Fruit fly (Drosophila melanogaster): Measurements from ENCODE around the gene Bdbt.

Gene Bdbt

DNA sequence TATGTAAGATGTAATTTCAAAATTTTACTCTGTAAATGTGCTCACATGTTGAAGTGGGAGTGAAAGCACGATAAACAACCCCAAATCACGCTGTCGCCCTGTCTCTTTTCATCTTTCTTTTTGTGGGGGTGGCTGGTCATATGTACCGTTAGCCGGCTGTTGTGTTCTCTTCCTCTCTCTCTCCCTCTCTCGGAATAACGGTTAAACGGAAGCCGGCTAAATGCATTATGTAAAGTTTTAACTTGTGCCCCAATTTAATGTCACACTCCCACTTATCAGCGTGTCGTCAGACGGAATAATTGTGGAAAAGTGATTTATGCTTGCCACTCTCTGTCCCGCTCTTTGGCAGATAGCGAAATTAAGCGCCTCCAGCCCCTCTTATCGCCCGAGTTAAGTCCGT lies 22.7 kb upstream of the Bdbt start:
- no peak for TF ChIP-seq Jra (GFP tag; optimal IDR thresholded peaks at IDR 0.05)
- no peak for TF ChIP-seq N (GFP tag; optimal IDR thresholded peaks at IDR 0.05)
- no peak for TF ChIP-seq foxo (GFP tag; optimal IDR thresholded peaks at IDR 0.05)
- no peak for TF ChIP-seq HLH106 (tag; optimal IDR thresholded peaks at IDR 0.05)
- TF ChIP-seq Mio (GFP tag; optimal IDR thresholded peaks at IDR 0.05): no peak

DNA sequence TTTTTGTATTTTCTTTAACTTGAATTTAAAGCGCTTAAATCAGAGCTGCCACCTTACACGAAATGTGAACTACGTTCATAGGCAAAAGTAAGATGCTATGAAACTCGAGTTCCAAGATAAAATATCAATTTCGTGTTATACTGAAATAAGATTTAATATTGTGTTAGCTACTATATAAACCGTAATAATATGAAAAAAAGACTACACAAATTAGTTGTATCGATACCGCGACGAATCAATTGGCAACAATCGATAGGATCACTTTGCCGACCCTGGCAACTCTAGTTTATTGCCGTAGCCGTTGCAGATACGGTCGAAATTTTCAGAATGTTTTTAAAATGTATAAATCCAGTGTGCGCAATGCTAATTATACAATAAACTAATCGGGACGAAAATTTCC lies 21.8 kb upstream of the Bdbt start, which contains the start of gene SNF4Agamma:
Gene SNF4Agamma (plus strand): TSS at position 282 of the 400 bp plus-strand sequence.
- TF ChIP-seq Myc (optimal IDR thresholded peaks at IDR 0.05): peak; percentile 37
- no peak for TF ChIP-seq brk (GFP tag; optimal IDR thresholded peaks at IDR 0.05)
- TF ChIP-seq Hr78 (GFP tag; optimal IDR thresholded peaks at IDR 0.05): no peak
- TF ChIP-seq foxo (GFP tag; optimal IDR thresholded peaks at IDR 0.05): peak in 1 of 2 experiments; percentile 29
- TF ChIP-seq jim (GFP tag; optimal IDR thresholded peaks at IDR 0.05): no peak
- no peak for TF ChIP-seq h (GFP tag; optimal IDR thresholded peaks at IDR 0.05)
- no peak for TF ChIP-seq Dif (GFP tag; optimal IDR thresholded peaks at IDR 0.05; ENCODE audit: partially characterized antibody)
- no peak for TF ChIP-seq dl (GFP tag; optimal IDR thresholded peaks at IDR 0.05; ENCODE audit: insufficient read depth in 1 of 2, partially characterized antibody in 2 of 2)
- no peak for TF ChIP-seq Abd-B (GFP tag; optimal IDR thresholded peaks at IDR 0.05)
- TF ChIP-seq lola (GFP tag; optimal IDR thresholded peaks at IDR 0.05): no peak
- peak; percentile 24 for TF ChIP-seq rgr (GFP tag; optimal IDR thresholded peaks at IDR 0.05)
- TF ChIP-seq ey (GFP tag; optimal IDR thresholded peaks at IDR 0.05): no peak
- TF ChIP-seq CG32264 (GFP tag; optimal IDR thresholded peaks at IDR 0.05): no peak
- no peak for TF ChIP-seq fru (GFP tag; optimal IDR thresholded peaks at IDR 0.05)
- no peak for TF ChIP-seq GATAd (GFP tag; optimal IDR thresholded peaks at IDR 0.05)
- TF ChIP-seq Vsx2 (GFP tag; optimal IDR thresholded peaks at IDR 0.05; ENCODE audit: partially characterized antibody): no peak
- no peak for TF ChIP-seq pan (optimal IDR thresholded peaks at IDR 0.05)
- no peak for TF ChIP-seq N (GFP tag; optimal IDR thresholded peaks at IDR 0.05)
- TF ChIP-seq psq (GFP tag; optimal IDR thresholded peaks at IDR 0.05): no peak
- TF ChIP-seq Dfd (GFP tag; optimal IDR thresholded peaks at IDR 0.05): no peak
- no peak for TF ChIP-seq sv (GFP tag; optimal IDR thresholded peaks at IDR 0.05)
- TF ChIP-seq br (GFP tag; optimal IDR thresholded peaks at IDR 0.05): no peak
- no peak for TF ChIP-seq dsf (GFP tag; optimal IDR thresholded peaks at IDR 0.05; ENCODE audit: borderline replicate concordance)
- TF ChIP-seq OdsH (GFP tag; optimal IDR thresholded peaks at IDR 0.05): no peak
- TF ChIP-seq dmrt93B (GFP tag; optimal IDR thresholded peaks at IDR 0.05): no peak
- no peak for TF ChIP-seq Jra (GFP tag; optimal IDR thresholded peaks at IDR 0.05)
- TF ChIP-seq CrebA (GFP tag; optimal IDR thresholded peaks at IDR 0.05; ENCODE audit: borderline replicate concordance): no peak
- TF ChIP-seq sage (GFP tag; optimal IDR thresholded peaks at IDR 0.05): no peak
- TF ChIP-seq HLH106 (tag; optimal IDR thresholded peaks at IDR 0.05): peak; percentile 51
- TF ChIP-seq woc (GFP tag; optimal IDR thresholded peaks at IDR 0.05): peak; percentile 12
- TF ChIP-seq Rel (GFP tag; optimal IDR thresholded peaks at IDR 0.05): no peak
- peak; percentile 30 for TF ChIP-seq Rel (tag; optimal IDR thresholded peaks at IDR 0.05)
- no peak for TF ChIP-seq Hnf4 (GFP tag; optimal IDR thresholded peaks at IDR 0.05)
- no peak for TF ChIP-seq Hr83 (GFP tag; optimal IDR thresholded peaks at IDR 0.05; ENCODE audit: poor library complexity, severe bottlenecking)
- no peak for TF ChIP-seq Mio (GFP tag; optimal IDR thresholded peaks at IDR 0.05)
- TF ChIP-seq CG9705 (GFP tag; optimal IDR thresholded peaks at IDR 0.05): no peak
- TF ChIP-seq Sp1 (GFP tag; optimal IDR thresholded peaks at IDR 0.05): peak; percentile 20
- TF ChIP-seq tai (GFP tag; optimal IDR thresholded peaks at IDR 0.05): no peak
- TF ChIP-seq usp (GFP tag; optimal IDR thresholded peaks at IDR 0.05): no peak

DNA sequence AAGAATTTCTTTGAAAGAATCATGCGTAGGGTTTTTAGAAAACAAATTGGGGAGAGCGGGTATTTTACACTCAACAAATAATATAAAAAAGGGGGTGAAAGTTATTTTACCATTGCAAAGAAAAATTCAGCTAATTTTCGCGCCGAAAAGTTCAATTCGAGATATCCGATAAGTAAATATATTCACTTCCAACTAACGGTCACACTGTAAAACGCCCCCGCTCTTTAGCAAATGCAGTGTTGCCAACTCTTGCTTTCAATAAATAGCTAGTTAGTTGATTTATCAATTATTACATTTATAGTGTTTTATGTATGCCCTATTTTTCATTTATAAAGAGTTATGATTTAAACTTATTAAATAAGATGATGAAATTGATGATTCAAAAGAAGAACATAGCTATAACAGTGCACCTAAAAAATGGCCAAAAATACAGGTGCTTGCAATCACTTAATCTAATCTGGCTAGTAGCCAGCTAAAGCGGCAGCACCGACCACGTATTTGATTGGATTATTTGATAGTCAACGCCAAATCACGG lies 19.6 kb upstream of the Bdbt start, which contains the start of gene meigo:
Gene meigo (plus strand): TSS at position 51 of the 535 bp plus-strand sequence.
- peak; percentile 39 for TF ChIP-seq OdsH (GFP tag; optimal IDR thresholded peaks at IDR 0.05)
- TF ChIP-seq h (GFP tag; optimal IDR thresholded peaks at IDR 0.05): no peak
- peak; percentile 57 for TF ChIP-seq CG9705 (GFP tag; optimal IDR thresholded peaks at IDR 0.05)
- TF ChIP-seq lola (GFP tag; optimal IDR thresholded peaks at IDR 0.05): no peak
- no peak for TF ChIP-seq Dif (GFP tag; optimal IDR thresholded peaks at IDR 0.05; ENCODE audit: partially characterized antibody)
- TF ChIP-seq GATAd (GFP tag; optimal IDR thresholded peaks at IDR 0.05): no peak
- TF ChIP-seq Sp1 (GFP tag; optimal IDR thresholded peaks at IDR 0.05): peak; percentile 73
- TF ChIP-seq Rel (GFP tag; optimal IDR thresholded peaks at IDR 0.05): no peak
- peak; percentile 40 for TF ChIP-seq Rel (tag; optimal IDR thresholded peaks at IDR 0.05)
- no peak for TF ChIP-seq Jra (GFP tag; optimal IDR thresholded peaks at IDR 0.05)
- TF ChIP-seq ey (GFP tag; optimal IDR thresholded peaks at IDR 0.05): peak; percentile 74
- peak; percentile 25 for TF ChIP-seq sv (GFP tag; optimal IDR thresholded peaks at IDR 0.05)
- TF ChIP-seq Myc (optimal IDR thresholded peaks at IDR 0.05): peak; percentile 98
- peak; percentile 94 for TF ChIP-seq woc (GFP tag; optimal IDR thresholded peaks at IDR 0.05)
- TF ChIP-seq pan (optimal IDR thresholded peaks at IDR 0.05): no peak
- TF ChIP-seq br (GFP tag; optimal IDR thresholded peaks at IDR 0.05): no peak
- TF ChIP-seq psq (GFP tag; optimal IDR thresholded peaks at IDR 0.05): peak; percentile 41
- peak; percentile 89 for TF ChIP-seq HLH106 (tag; optimal IDR thresholded peaks at IDR 0.05)
- no peak for TF ChIP-seq N (GFP tag; optimal IDR thresholded peaks at IDR 0.05)
- no peak for TF ChIP-seq Mio (GFP tag; optimal IDR thresholded peaks at IDR 0.05)
- TF ChIP-seq sage (GFP tag; optimal IDR thresholded peaks at IDR 0.05): no peak
- no peak for TF ChIP-seq Hnf4 (GFP tag; optimal IDR thresholded peaks at IDR 0.05)
- TF ChIP-seq Dfd (GFP tag; optimal IDR thresholded peaks at IDR 0.05): no peak
